Fruit fly (Drosophila melanogaster): Measurements from ENCODE around the gene Nepl5.
A peak's percentile ranks its signal among the peaks of the same experiment; 100 is the strongest.

The Nepl5 gene

DNA sequence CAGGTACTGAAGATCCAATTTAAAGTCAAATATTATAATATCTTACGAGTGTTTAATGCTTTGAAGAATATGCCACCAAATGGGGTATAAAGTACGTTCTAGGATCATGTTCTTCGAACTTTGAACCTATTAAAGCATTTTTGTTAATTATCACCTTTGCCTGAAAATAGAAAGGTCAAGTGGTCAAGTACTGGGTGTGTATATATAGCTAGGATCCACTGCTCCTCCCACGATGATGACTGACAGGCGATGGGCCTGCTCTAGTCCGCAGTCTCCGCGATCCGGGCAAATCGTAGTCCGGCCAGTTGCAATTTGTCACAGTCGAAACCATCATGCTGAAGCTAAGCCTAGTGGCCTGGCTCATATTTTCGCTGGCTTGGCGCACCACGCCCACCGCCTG lies at the start of gene Nepl5:
TSS of gene Nepl5 (plus strand) at position 301 of the 400 bp plus-strand sequence.
- TF ChIP-seq CG14655 (GFP tag; optimal IDR thresholded peaks at IDR 0.05) (no peak), Snoo (tag; optimal IDR thresholded peaks at IDR 0.05) (no peak), gl (tag; optimal IDR thresholded peaks at IDR 0.05) (no peak), Ets98B (GFP tag; IDR thresholded peaks at IDR 0.05) (no peak), CG15710 (tag; optimal IDR thresholded peaks at IDR 0.05) (no peak), CG17806 (tag; optimal IDR thresholded peaks at IDR 0.05) (no peak), fd96Ca (GFP tag; IDR thresholded peaks at IDR 0.05) (no peak), CG32121 (GFP tag; IDR thresholded peaks at IDR 0.05) (no peak), EcR (GFP tag; optimal IDR thresholded peaks at IDR 0.05) (no peak)

DNA sequence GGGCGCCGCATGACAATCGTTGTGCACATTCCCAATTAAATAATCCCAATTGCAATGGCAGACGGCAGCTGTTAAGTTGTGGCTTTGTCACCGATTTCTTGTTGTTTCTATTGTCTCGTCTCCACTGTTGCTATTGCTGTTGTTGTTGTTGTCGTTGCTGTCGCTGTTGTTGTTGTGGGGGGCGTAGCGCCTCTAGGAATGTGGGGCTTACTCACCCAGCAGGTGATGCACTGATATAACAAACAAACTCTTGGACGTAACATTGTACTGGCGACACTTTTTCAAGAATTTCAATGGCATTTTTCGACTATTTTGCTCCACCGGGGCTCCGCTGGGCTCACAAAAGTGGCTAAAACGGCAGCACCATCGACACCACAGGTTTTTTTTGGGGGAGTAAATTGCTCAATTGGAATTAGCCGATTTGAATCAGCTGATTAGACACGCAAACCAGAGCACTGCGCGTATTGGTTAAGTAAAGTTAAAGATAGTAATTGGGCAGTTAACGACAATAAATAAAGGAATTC lies 43.2 kb upstream of the Nepl5 start:
- TF ChIP-seq Pif1B (GFP tag; optimal IDR thresholded peaks at IDR 0.05) (no peak), CG14655 (GFP tag; optimal IDR thresholded peaks at IDR 0.05) (no peak), CG34367 (tag; optimal IDR thresholded peaks at IDR 0.05) (no peak), CG15710 (tag; optimal IDR thresholded peaks at IDR 0.05) (no peak), EcR (GFP tag; optimal IDR thresholded peaks at IDR 0.05) (no peak), CG8301 (tag; optimal IDR thresholded peaks at IDR 0.05) (no peak), Ets98B (GFP tag; IDR thresholded peaks at IDR 0.05) (no peak), rn (GFP tag; IDR thresholded peaks at IDR 0.05) (no peak), D1 (tag; optimal IDR thresholded peaks at IDR 0.05) (no peak), CG13204 (GFP tag; optimal IDR thresholded peaks at IDR 0.05) (no peak), CG32121 (GFP tag; IDR thresholded peaks at IDR 0.05) (no peak), Pif1A (GFP tag; optimal IDR thresholded peaks at IDR 0.05) (no peak), gl (tag; optimal IDR thresholded peaks at IDR 0.05) (no peak), fd96Ca (GFP tag; IDR thresholded peaks at IDR 0.05) (no peak), CG4496 (GFP tag; IDR thresholded peaks at IDR 0.05) (no peak), CG9948 (tag; optimal IDR thresholded peaks at IDR 0.05) (no peak), CG10348 (GFP tag; IDR thresholded peaks at IDR 0.05) (no peak), CG17806 (tag; optimal IDR thresholded peaks at IDR 0.05) (no peak)

DNA sequence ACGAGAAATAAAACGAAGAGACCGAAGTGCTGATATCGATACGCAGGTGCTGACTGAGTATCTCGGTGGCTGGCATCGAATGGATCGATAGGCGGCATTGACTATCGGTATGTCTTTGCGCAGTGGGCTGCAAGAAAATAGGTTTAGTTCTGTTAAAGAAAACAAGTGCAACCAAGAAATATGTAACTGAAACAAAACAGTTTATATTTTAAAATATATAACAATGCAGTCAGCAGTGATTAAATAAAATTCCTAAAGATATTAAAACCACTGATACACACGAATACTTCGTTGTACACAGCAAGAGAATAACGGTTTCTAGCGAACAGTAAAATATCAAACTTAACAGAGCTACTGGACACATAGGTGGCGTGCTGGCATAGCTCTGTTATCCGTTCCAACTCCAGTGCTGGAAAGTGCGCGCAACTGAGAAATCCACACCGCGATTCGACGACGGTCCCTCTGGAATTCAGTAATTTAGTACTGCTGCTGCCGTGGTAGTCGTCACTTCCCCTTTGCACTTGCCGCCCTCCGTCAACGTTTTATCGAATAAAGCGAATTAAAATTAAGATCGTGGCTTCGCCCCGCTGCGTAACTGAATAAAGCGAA lies 42.6 kb upstream of the Nepl5 start, which contains the start of the genes Pez and Cpr:
TSS of gene Pez (minus strand) at position 305 of the 609 bp plus-strand sequence.
TSS of gene Cpr (plus strand) at position 470 of the 609 bp plus-strand sequence.
- TF ChIP-seq fd96Ca (GFP tag; IDR thresholded peaks at IDR 0.05) (no peak), Snoo (tag; optimal IDR thresholded peaks at IDR 0.05) (peak; percentile 22), CG4496 (GFP tag; IDR thresholded peaks at IDR 0.05) (peak; percentile 67; the same call in 2 of the 3 replicates)

DNA sequence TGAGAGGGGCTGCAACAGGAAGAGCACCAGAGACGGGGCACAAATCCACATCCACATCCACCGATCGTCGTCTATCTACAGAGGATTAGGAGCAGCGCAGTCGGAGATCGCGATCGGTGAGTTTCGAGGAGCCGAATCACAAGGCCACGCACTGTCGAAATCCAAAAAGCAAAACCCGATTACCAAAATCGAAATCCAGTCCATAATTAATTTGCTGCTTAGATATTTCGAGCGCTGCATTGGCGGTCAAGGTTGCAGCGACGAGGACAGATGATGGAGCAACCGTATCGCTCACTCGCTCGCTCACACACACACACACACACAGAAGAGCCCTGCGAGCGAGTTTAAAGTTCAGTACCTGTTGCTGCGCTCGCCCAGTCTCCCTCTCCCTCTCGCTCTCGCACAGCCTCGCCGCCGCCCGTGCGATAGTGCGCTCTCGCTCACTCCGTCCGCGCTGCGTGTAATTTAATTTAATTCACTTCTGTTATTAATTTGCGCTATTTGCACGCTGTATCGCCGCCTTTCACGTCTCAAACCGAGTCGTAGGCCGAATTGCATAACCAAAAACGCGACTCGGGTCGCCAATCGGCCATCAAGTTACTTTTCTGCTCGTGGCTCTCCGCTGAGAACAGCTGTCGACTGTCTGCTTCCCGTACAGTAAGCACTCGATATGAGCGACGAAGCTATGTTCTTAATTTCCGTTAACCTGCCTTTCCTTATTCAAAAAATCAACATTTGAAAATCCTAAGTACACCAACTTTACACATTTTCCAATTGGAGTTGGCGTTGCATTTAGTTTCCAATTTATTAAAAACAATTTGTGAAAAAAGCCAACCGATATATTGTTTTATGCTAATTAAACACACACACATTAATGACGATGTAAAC lies 41.8 kb upstream of the Nepl5 start:
- TF ChIP-seq CG12605 (GFP tag; IDR thresholded peaks at IDR 0.05) (peak; percentile 56; the same call in 1 of the 2 replicates), CG8301 (tag; optimal IDR thresholded peaks at IDR 0.05) (no peak), rn (GFP tag; IDR thresholded peaks at IDR 0.05) (no peak), CG34367 (tag; optimal IDR thresholded peaks at IDR 0.05) (peak; percentile 13), CG10348 (GFP tag; IDR thresholded peaks at IDR 0.05) (no peak), Ets98B (GFP tag; IDR thresholded peaks at IDR 0.05) (no peak; the same call in 1 of the 2 replicates), CG13204 (GFP tag; optimal IDR thresholded peaks at IDR 0.05) (peak; percentile 99), CG32121 (GFP tag; IDR thresholded peaks at IDR 0.05) (no peak), CG15710 (tag; optimal IDR thresholded peaks at IDR 0.05) (no peak), CG4496 (GFP tag; IDR thresholded peaks at IDR 0.05) (peak; percentile 42), D1 (tag; optimal IDR thresholded peaks at IDR 0.05) (no peak), Pif1A (GFP tag; optimal IDR thresholded peaks at IDR 0.05) (no peak), Pif1B (GFP tag; optimal IDR thresholded peaks at IDR 0.05) (no peak), EcR (GFP tag; optimal IDR thresholded peaks at IDR 0.05) (peak; percentile 81), CG9948 (tag; optimal IDR thresholded peaks at IDR 0.05) (peak; percentile 4), fd96Ca (GFP tag; IDR thresholded peaks at IDR 0.05) (0 out of 3 replicates have a peak, but pooled peaks have one; percentile 37), CG8159 (tag; optimal IDR thresholded peaks at IDR 0.05) (peak; percentile 20), Snoo (tag; optimal IDR thresholded peaks at IDR 0.05) (peak; percentile 39), CG17806 (tag; optimal IDR thresholded peaks at IDR 0.05) (peak; percentile 23), CG14655 (GFP tag; optimal IDR thresholded peaks at IDR 0.05) (no peak), gl (tag; optimal IDR thresholded peaks at IDR 0.05) (peak; percentile 77)

dm6 chr2L:6340222-6340725 lies 40.8 kb upstream of the Nepl5 start:
- TF ChIP-seq Snoo (tag; optimal IDR thresholded peaks at IDR 0.05) (no peak), Ets98B (GFP tag; IDR thresholded peaks at IDR 0.05) (no peak), CG9948 (tag; optimal IDR thresholded peaks at IDR 0.05) (no peak), CG34367 (tag; optimal IDR thresholded peaks at IDR 0.05) (no peak), Pif1B (GFP tag; optimal IDR thresholded peaks at IDR 0.05) (no peak), fd96Ca (GFP tag; IDR thresholded peaks at IDR 0.05) (no peak), rn (GFP tag; IDR thresholded peaks at IDR 0.05) (no peak), CG10348 (GFP tag; IDR thresholded peaks at IDR 0.05) (no peak), CG13204 (GFP tag; optimal IDR thresholded peaks at IDR 0.05) (no peak), CG32121 (GFP tag; IDR thresholded peaks at IDR 0.05) (no peak), gl (tag; optimal IDR thresholded peaks at IDR 0.05) (no peak)
